Fruit fly (Drosophila melanogaster) whole organism, prepupa: ENCODE results near the gene CG11668.
A peak's percentile ranks its signal among the peaks of the same experiment; 100 is the strongest.

Experiments
- Blimp-1 ChIP-seq: fragments of 200-800 bp; sonication (Bioruptor generic); optimal IDR thresholded peaks from 3 replicates; lab custom pipeline; 2017; ENCODE audit warnings: missing biosample characterization, missing genetic modification characterization, mild to moderate bottlenecking, moderate library complexity, missing genetic modification reagents
- CG10669 ChIP-seq: fragments of 200-800 bp; sonication (Bioruptor generic); optimal IDR thresholded peaks from 3 replicates; lab custom pipeline; 2018; ENCODE audit warnings: missing biosample characterization, mild to moderate bottlenecking, missing genetic modification characterization, moderate library complexity
- CG11294 ChIP-seq: fragments of 200-800 bp; sonication (Bioruptor generic); IDR thresholded peaks from 2 replicates; pipeline ENCODE4 v1.3.6; 2022; ENCODE audit warnings: missing biosample characterization, missing genetic modification characterization
- CG11902 ChIP-seq: fragments of 200-800 bp; sonication (Bioruptor generic); optimal IDR thresholded peaks from 3 replicates; lab custom pipeline; 2016; ENCODE audit warnings: missing biosample characterization, missing genetic modification characterization
- CG15336 ChIP-seq: fragments of 200-800 bp; sonication (Bioruptor generic); IDR thresholded peaks from 2 replicates; pipeline ENCODE4 v1.3.6; 2022; ENCODE audit warnings: missing biosample characterization, missing genetic modification characterization
- CG1621 ChIP-seq: fragments of 200-800 bp; sonication (Bioruptor generic); optimal IDR thresholded peaks from 3 replicates; lab custom pipeline; 2018; ENCODE audit warnings: missing biosample characterization, mild to moderate bottlenecking, missing genetic modification characterization
- CG16779 ChIP-seq: fragments of 200-800 bp; sonication (Bioruptor generic); optimal IDR thresholded peaks from 3 replicates; lab custom pipeline; 2017; ENCODE audit warnings: missing biosample characterization, mild to moderate bottlenecking, missing genetic modification characterization
- CG3032 ChIP-seq: fragments of 200-800 bp; optimal IDR thresholded peaks from 2 replicates; lab custom pipeline; 2019; ENCODE audit warnings: missing biosample characterization, mild to moderate bottlenecking, missing genetic modification characterization, moderate library complexity
- CG31627 ChIP-seq: fragments of 200-800 bp; sonication (Bioruptor generic); optimal IDR thresholded peaks from 3 replicates; lab custom pipeline; 2016; ENCODE audit warnings: missing biosample characterization, missing genetic modification characterization
- CG32006 ChIP-seq: fragments of 200-800 bp; sonication (Bioruptor generic); optimal IDR thresholded peaks from 3 replicates; lab custom pipeline; 2017; ENCODE audit warnings: missing biosample characterization, mild to moderate bottlenecking, missing genetic modification characterization
- CG34406 ChIP-seq: fragments of 200-800 bp; sonication (Bioruptor generic); optimal IDR thresholded peaks from 3 replicates; lab custom pipeline; 2016; ENCODE audit warnings: missing biosample characterization, missing genetic modification characterization
- CG4318 ChIP-seq: fragments of 200-800 bp; sonication (Bioruptor generic); optimal IDR thresholded peaks from 3 replicates; lab custom pipeline; 2017; ENCODE audit warnings: missing biosample characterization, mild to moderate bottlenecking, missing genetic modification characterization
- CG6276 ChIP-seq: fragments of 200-800 bp; sonication (Bioruptor generic); optimal IDR thresholded peaks from 2 replicates; lab custom pipeline; 2017; ENCODE audit warnings: missing biosample characterization, mild to moderate bottlenecking, missing genetic modification characterization
- CG6792 ChIP-seq: fragments of 200-800 bp; sonication (Bioruptor generic); optimal IDR thresholded peaks from 3 replicates; lab custom pipeline; 2016; ENCODE audit warnings: missing biosample characterization, missing genetic modification characterization
- CG6808 ChIP-seq: fragments of 200-800 bp; sonication (Bioruptor generic); optimal IDR thresholded peaks from 3 replicates; lab custom pipeline; 2017; ENCODE audit warnings: missing biosample characterization, missing genetic modification characterization, mild to moderate bottlenecking, moderate library complexity, missing genetic modification reagents
- CG7368 ChIP-seq: fragments of 200-800 bp; sonication (Bioruptor generic); optimal IDR thresholded peaks from 3 replicates; lab custom pipeline; 2016; ENCODE audit warnings: missing biosample characterization, missing genetic modification characterization
- CG8632 ChIP-seq: fragments of 200-800 bp; sonication (Bioruptor generic); optimal IDR thresholded peaks from 3 replicates; lab custom pipeline; 2016; ENCODE audit warnings: missing biosample characterization, missing genetic modification characterization
- CG9139 ChIP-seq: fragments of 200-800 bp; sonication (Bioruptor generic); optimal IDR thresholded peaks from 3 replicates; lab custom pipeline; 2017; ENCODE audit warnings: missing biosample characterization, mild to moderate bottlenecking, missing genetic modification characterization
- Eip75B ChIP-seq: fragments of 200-800 bp; sonication (Bioruptor generic); optimal IDR thresholded peaks from 3 replicates; lab custom pipeline; 2016; ENCODE audit warnings: missing biosample characterization, missing genetic modification characterization
- Eip93F ChIP-seq: fragments of 200-800 bp; sonication (Bioruptor generic); optimal IDR thresholded peaks from 2 replicates; lab custom pipeline; 2016; ENCODE audit warnings: missing biosample characterization, mild to moderate bottlenecking, missing genetic modification characterization
- Ets21C ChIP-seq: fragments of 200-800 bp; sonication (Bioruptor generic); optimal IDR thresholded peaks from 3 replicates; lab custom pipeline; 2016; ENCODE audit warnings: missing biosample characterization, missing genetic modification characterization
- Hr38 ChIP-seq: sonication (Bioruptor generic); optimal IDR thresholded peaks from 2 replicates; lab custom pipeline; 2016; ENCODE audit warnings: missing biosample characterization, missing genetic modification characterization
- Hr39 ChIP-seq: fragments of 200-800 bp; sonication (Bioruptor generic); optimal IDR thresholded peaks from 2 replicates; lab custom pipeline; 2016; ENCODE audit warnings: missing biosample characterization, missing genetic modification characterization
- Lpt ChIP-seq: fragments of 200-800 bp; sonication (Bioruptor generic); optimal IDR thresholded peaks from 3 replicates; lab custom pipeline; 2016; ENCODE audit warnings: missing biosample characterization, missing genetic modification characterization
- Met ChIP-seq: fragments of 200-800 bp; sonication (Bioruptor generic); optimal IDR thresholded peaks from 3 replicates; lab custom pipeline; 2016; ENCODE audit warnings: missing biosample characterization, missing genetic modification characterization
- OdsH ChIP-seq: fragments of 200-800 bp; sonication (Bioruptor generic); optimal IDR thresholded peaks from 3 replicates; lab custom pipeline; 2016; ENCODE audit warnings: missing biosample characterization, missing genetic modification characterization
- Smox ChIP-seq: fragments of 200-800 bp; sonication (Bioruptor generic); optimal IDR thresholded peaks from 3 replicates; lab custom pipeline; 2016; ENCODE audit warnings: missing biosample characterization, missing genetic modification characterization
- Sox102F ChIP-seq: fragments of 200-800 bp; sonication (Bioruptor generic); optimal IDR thresholded peaks from 2 replicates; lab custom pipeline; 2016; ENCODE audit warnings: missing biosample characterization, mild to moderate bottlenecking, missing genetic modification characterization
- Sox15 ChIP-seq: fragments of 200-800 bp; sonication (Bioruptor generic); optimal IDR thresholded peaks from 3 replicates; lab custom pipeline; 2016; ENCODE audit warnings: missing biosample characterization, missing genetic modification characterization
- acj6 ChIP-seq: fragments of 200-800 bp; sonication (Bioruptor generic); optimal IDR thresholded peaks from 3 replicates; lab custom pipeline; 2016; ENCODE audit warnings: missing biosample characterization, missing genetic modification characterization
- cyc ChIP-seq: fragments of 200-800 bp; sonication (Bioruptor generic); optimal IDR thresholded peaks from 3 replicates; lab custom pipeline; 2016; ENCODE audit warnings: missing biosample characterization, missing genetic modification characterization
- dsx ChIP-seq: fragments of 200-800 bp; optimal IDR thresholded peaks from 3 replicates; lab custom pipeline; 2019; ENCODE audit warnings: missing biosample characterization, mild to moderate bottlenecking, missing genetic modification characterization, moderate library complexity; ENCODE audit not compliant: poor library complexity, severe bottlenecking
- eg ChIP-seq: fragments of 200-800 bp; sonication (Bioruptor generic); IDR thresholded peaks from 3 replicates; pipeline ENCODE4 v1.3.6; 2022; ENCODE audit warnings: missing biosample characterization, missing genetic modification characterization
- net ChIP-seq: fragments of 200-800 bp; sonication (Bioruptor generic); optimal IDR thresholded peaks from 3 replicates; lab custom pipeline; 2016; ENCODE audit warnings: missing biosample characterization, missing genetic modification characterization
- salr ChIP-seq, 2 experiments: fragments of 200-800 bp; sonication (Bioruptor generic); optimal IDR thresholded peaks; 3 replicates each; lab custom pipeline; 2016 to 2018; ENCODE audit warnings: missing biosample characterization in 2 of 2, missing genetic modification characterization in 2 of 2, mild to moderate bottlenecking in 1 of 2
- ss ChIP-seq, 2 experiments: fragments of 200-800 bp; sonication (Bioruptor generic); optimal IDR thresholded peaks; 2 replicates in 1 of 2; 3 replicates in 1 of 2; lab custom pipeline; 2017 to 2018; ENCODE audit warnings: mild to moderate bottlenecking in 2 of 2, missing biosample characterization in 2 of 2, missing genetic modification characterization in 2 of 2, moderate library complexity in 1 of 2
- svp ChIP-seq: fragments of 200-800 bp; sonication (Bioruptor generic); peaks from one replicate; lab custom pipeline; 2016; ENCODE audit warnings: missing biosample characterization, missing genetic modification characterization
- topi ChIP-seq: fragments of 200-800 bp; sonication (Bioruptor generic); optimal IDR thresholded peaks from 3 replicates; lab custom pipeline; 2016; ENCODE audit warnings: missing biosample characterization, missing genetic modification characterization

CG11668 gene

DNA sequence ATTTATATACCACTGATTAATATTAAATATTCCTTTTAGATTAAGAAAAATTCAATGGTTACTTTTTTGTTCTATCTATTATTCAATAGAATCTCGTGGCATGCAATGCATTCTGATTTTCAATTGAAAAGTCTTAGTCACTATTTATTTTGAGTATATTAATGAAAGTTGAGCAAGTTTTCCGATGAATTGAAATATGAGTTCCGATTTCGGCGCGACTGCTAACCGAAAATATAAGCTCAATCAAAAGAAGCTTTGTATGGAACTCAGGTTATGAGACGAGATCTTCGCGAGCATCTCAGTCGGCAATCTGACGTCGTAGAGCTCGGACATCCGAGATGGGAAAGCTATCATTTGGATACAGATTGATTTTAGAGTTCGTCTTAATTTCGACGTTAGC, at the start of gene CG11668:
Gene CG11668 (plus strand): TSS at position 301 of the 400 bp plus-strand sequence.
- no peak for TF ChIP-seq Smox (GFP tag; lab: Kevin White, UChicago)
- no peak for TF ChIP-seq salr (GFP tag; optimal IDR thresholded peaks at IDR 0.05; lab: Kevin White, UChicago)
- no peak for TF ChIP-seq acj6
- no peak for TF ChIP-seq CG6792
- TF ChIP-seq cyc (GFP tag; lab: Kevin White, UChicago): no peak
- no peak for TF ChIP-seq OdsH (GFP tag; lab: Kevin White, UChicago)
- no peak for TF ChIP-seq CG6276 (GFP tag; lab: Kevin White, UChicago)
- TF ChIP-seq Sox15 (GFP tag; lab: Kevin White, UChicago): no peak
- TF ChIP-seq Met (GFP tag; lab: Kevin White, UChicago): no peak
- TF ChIP-seq CG7368 (GFP tag; lab: Kevin White, UChicago): no peak
- TF ChIP-seq CG10669 (GFP tag; lab: Kevin White, UChicago): no peak
- TF ChIP-seq CG4318: no peak
- TF ChIP-seq CG11294 (GFP tag; lab: Robert Waterston, UW): no peak
- no peak for TF ChIP-seq CG11902 (GFP tag; lab: Kevin White, UChicago)
- no peak for TF ChIP-seq Hr39 (GFP tag; lab: Kevin White, UChicago)
- no peak for TF ChIP-seq Sox102F (GFP tag; lab: Kevin White, UChicago)
- TF ChIP-seq CG8632: no peak
- TF ChIP-seq Eip93F (GFP tag; lab: Kevin White, UChicago): no peak
- TF ChIP-seq dsx: no peak

- no peak for TF ChIP-seq CG6808 (GFP tag; lab: Kevin White, UChicago)
Observed at dm6 chr3R:12988411-12988810, 49.8 kb upstream of the CG11668 start, which contains the start of gene CG14383. Gene CG14383, minus strand, starts transcription at chr3R:12988511.

dm6 chr3R:12993018-12993417, 45.2 kb upstream of the CG11668 start, which contains the start of gene yellow-f:
Gene yellow-f, minus strand, starts transcription at chr3R:12993201.
- TF ChIP-seq svp (GFP tag; lab: Kevin White, UChicago) (peak; percentile 98), CG6792 (no peak)

- no peak for TF ChIP-seq Sox15 (GFP tag; lab: Kevin White, UChicago)
- no peak for TF ChIP-seq CG11902 (GFP tag; lab: Kevin White, UChicago)
- no peak for TF ChIP-seq Hr38 (GFP tag; lab: Kevin White, UChicago)
- no peak for TF ChIP-seq CG1621 (tag; lab: Kevin White, UChicago)
Observed at dm6 chr3R:12995047-12995446, 43.1 kb upstream of the CG11668 start, which contains the start of gene yellow-f2. Gene yellow-f2, minus strand, starts transcription at chr3R:12995147.

dm6 chr3R:12995522-12995921, 42.7 kb upstream of the CG11668 start, which contains the start of gene CG7488:
Gene CG7488, plus strand, starts transcription at chr3R:12995620.
- TF ChIP-seq CG9139 (GFP tag; lab: Kevin White, UChicago): no peak

DNA sequence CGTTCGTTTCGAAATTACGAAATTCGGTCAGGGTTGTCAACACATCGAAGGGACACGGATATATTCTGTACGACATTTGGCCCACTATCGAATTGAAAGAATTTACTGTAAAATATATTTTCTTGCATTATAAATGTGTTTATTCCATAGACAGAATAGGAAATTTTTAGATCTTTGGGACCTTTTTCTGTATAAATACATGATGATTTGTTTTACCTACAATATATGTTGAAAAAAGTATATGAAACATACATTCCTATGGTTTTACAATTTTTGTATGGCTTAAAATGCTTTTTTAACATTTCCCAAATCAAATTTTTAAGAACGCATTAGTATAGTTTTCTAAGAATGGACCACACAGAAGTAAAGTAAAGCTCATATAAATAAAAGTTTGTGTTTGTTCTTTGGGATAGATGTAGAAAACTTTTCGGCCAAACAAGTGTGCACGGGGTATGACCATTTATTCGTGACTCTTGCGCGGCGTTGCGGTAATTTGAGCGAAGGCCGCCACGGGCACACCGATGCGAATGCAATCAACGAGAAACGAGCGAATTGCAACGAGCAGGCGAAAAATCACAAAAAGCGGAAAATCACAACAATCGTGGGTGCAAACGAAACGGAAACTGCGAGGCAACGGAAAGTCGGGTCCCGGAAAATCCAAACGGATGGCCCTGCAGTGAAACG, 40.5 kb upstream of the CG11668 start, which contains the start of the genes CG17327, CG44194 and CG7518:
Gene CG17327 (minus strand): TSS at position 177 of the 684 bp plus-strand sequence.
Gene CG44194 (minus strand): TSS at position 177 of the 684 bp plus-strand sequence.
Gene CG7518 (plus strand): TSS at position 540 of the 684 bp plus-strand sequence.
- TF ChIP-seq CG16779 (tag; lab: Kevin White, UChicago) (no peak), net (no peak), CG6276 (GFP tag; lab: Kevin White, UChicago) (no peak), topi (GFP tag; lab: Kevin White, UChicago) (no peak), eg (GFP tag; lab: Robert Waterston, UW) (no peak), CG6792 (no peak), Eip93F (GFP tag; lab: Kevin White, UChicago) (no peak), Lpt (GFP tag; lab: Kevin White, UChicago) (no peak), Met (GFP tag; lab: Kevin White, UChicago) (no peak), Eip75B (GFP tag; lab: Kevin White, UChicago) (no peak), Smox (GFP tag; lab: Kevin White, UChicago) (no peak), acj6 (no peak), CG15336 (GFP tag; lab: Robert Waterston, UW) (no peak), ss (GFP tag; optimal IDR thresholded peaks at IDR 0.05; lab: Kevin White, UChicago) (no peak), CG3032 (peak; percentile 25), Ets21C (GFP tag; lab: Kevin White, UChicago) (no peak), CG34406 (GFP tag; lab: Kevin White, UChicago) (no peak), Blimp-1 (GFP tag; lab: Kevin White, UChicago) (no peak), CG9139 (GFP tag; lab: Kevin White, UChicago) (no peak), Sox15 (GFP tag; lab: Kevin White, UChicago) (no peak), CG6808 (GFP tag; lab: Kevin White, UChicago) (no peak), CG32006 (no peak), cyc (GFP tag; lab: Kevin White, UChicago) (peak; percentile 22), Hr38 (GFP tag; lab: Kevin White, UChicago) (no peak), CG31627 (peak; percentile 1), CG1621 (tag; lab: Kevin White, UChicago) (no peak)
